Fruit fly (Drosophila melanogaster): ENCODE results near the gene CG10098.

DNA sequence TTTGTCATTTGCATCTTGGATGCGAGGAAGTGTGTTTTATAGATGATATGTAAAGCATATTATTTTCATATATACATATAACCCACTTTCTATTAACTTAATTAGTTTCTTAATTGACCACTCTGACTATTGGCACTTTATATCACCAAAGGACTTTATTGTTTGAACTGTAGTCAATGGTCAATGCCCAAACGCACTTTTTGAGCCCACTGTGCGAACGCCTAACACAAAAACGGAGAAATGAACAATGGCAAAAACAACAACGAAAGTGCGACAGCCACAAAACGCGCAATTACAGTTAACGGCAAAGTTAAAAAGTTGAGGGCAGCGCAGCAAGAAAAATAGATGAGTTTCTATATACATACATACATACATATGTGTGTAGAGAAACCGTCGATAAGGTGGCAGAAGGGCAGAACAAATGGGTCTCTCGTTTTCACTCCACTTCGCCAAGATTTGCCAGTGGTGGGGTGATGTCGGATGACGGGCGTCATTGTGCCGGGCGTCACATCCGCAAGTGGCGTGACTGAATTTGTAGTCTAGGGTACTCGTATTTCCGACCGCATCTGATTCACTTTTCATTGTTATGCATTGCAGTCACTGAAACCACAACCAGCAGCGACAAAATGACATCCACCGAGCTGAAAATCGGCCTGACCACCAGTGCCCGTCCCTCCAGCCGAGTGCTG lies 47.9 kb upstream of the CG10098 start:
- TF ChIP-seq sug (tag; optimal IDR thresholded peaks at IDR 0.05) (no peak), kay (GFP tag; optimal IDR thresholded peaks at IDR 0.05) (no peak), CG10979 (tag; optimal IDR thresholded peaks at IDR 0.05) (no peak), Ptx1 (GFP tag; IDR thresholded peaks at IDR 0.05) (no peak), zfh1 (GFP tag; IDR thresholded peaks at IDR 0.05) (0 out of 3 replicates have a peak, but pooled peaks have one; percentile 23), CG30020 (tag; optimal IDR thresholded peaks at IDR 0.05) (no peak)
